Worm (Caenorhabditis elegans) whole organism, early embryonic: Measurements from ENCODE around the gene slc-25A29.

ENCODE experiments used
- B0310.2 ChIP-seq: sonication (generic microtip); optimal IDR thresholded peaks from 2 replicates; lab custom pipeline; 2016; ENCODE audit warnings: mild to moderate bottlenecking, missing genetic modification characterization, missing compliant biosample characterization
- F13C5.2 ChIP-seq: sonication (generic microtip); optimal IDR thresholded peaks from 2 replicates; lab custom pipeline; 2017; ENCODE audit warnings: mild to moderate bottlenecking, missing genetic modification characterization, inconsistent platforms, missing compliant biosample characterization
- aly-1 ChIP-seq: sonication (generic microtip); optimal IDR thresholded peaks from 2 replicates; lab custom pipeline; 2016; ENCODE audit warnings: missing genetic modification characterization, missing compliant biosample characterization
- ama-1 ChIP-seq: fragments of 150-350 bp; optimal IDR thresholded peaks from 2 replicates; lab custom pipeline; 2014
- ceh-36 ChIP-seq: sonication (generic microtip); optimal IDR thresholded peaks from 2 replicates; lab custom pipeline; 2016; ENCODE audit warnings: missing genetic modification characterization, inconsistent platforms, missing compliant biosample characterization
- ets-7 ChIP-seq: sonication (generic microtip); optimal IDR thresholded peaks from 2 replicates; lab custom pipeline; 2016; ENCODE audit warnings: missing genotype, missing genetic modification characterization, missing compliant biosample characterization
- flt-1 ChIP-seq: fragments of 200-800 bp; sonication (Bioruptor generic); IDR thresholded peaks from 2 replicates; pipeline ENCODE4 v1.3.6; 2022; ENCODE audit warnings: missing genetic modification characterization, missing compliant biosample characterization
- hmbx-1 ChIP-seq: sonication (generic microtip); optimal IDR thresholded peaks from 2 replicates; lab custom pipeline; 2016; ENCODE audit warnings: mild to moderate bottlenecking, missing genetic modification characterization, missing compliant biosample characterization
- pes-1 ChIP-seq: fragments of 200-800 bp; sonication (Bioruptor generic); IDR thresholded peaks from 2 replicates; pipeline ENCODE4 v1.3.6; 2022; ENCODE audit warnings: missing genetic modification reagents, missing genetic modification characterization, missing compliant biosample characterization
- scrt-1 ChIP-seq: fragments of 200-800 bp; sonication (Bioruptor generic); IDR thresholded peaks from 2 replicates; pipeline ENCODE4 v1.3.6; 2022; ENCODE audit warnings: missing genetic modification characterization, missing compliant biosample characterization
- sea-1 ChIP-seq: fragments of 200-800 bp; sonication (Bioruptor generic); conservative IDR thresholded peaks from 2 replicates; pipeline ENCODE4 v1.3.6; 2022; ENCODE audit warnings: missing genetic modification characterization, missing compliant biosample characterization
- tbx-11 ChIP-seq: fragments of 200-800 bp; sonication (Bioruptor generic); IDR thresholded peaks from 2 replicates; pipeline ENCODE4 v1.3.6; 2022; ENCODE audit warnings: missing genetic modification characterization, missing compliant biosample characterization
- tbx-37 ChIP-seq: fragments of 200-800 bp; sonication (Bioruptor generic); conservative IDR thresholded peaks from 2 replicates; pipeline ENCODE4 v1.3.6; 2022; ENCODE audit warnings: missing genetic modification reagents, missing genetic modification characterization, missing compliant biosample characterization
- tra-4 ChIP-seq: sonication (generic microtip); optimal IDR thresholded peaks from 2 replicates; lab custom pipeline; 2017; ENCODE audit warnings: missing genetic modification characterization, missing compliant biosample characterization

ce11 chrV:14683926-14684325 is 26.0 kb upstream of the slc-25A29 start:
- no peak for TF ChIP-seq ets-7
- no peak for TF ChIP-seq B0310.2 (tag; lab: Kevin White, UChicago)
- no peak for TF ChIP-seq ama-1 (lab: Kevin White, UChicago)
- no peak for TF ChIP-seq flt-1 (GFP tag; lab: Robert Waterston, UW)
- no peak for TF ChIP-seq tbx-11 (GFP tag; lab: Robert Waterston, UW)
- no peak for TF ChIP-seq pes-1
- no peak for TF ChIP-seq hmbx-1
- no peak for TF ChIP-seq scrt-1 (GFP tag; lab: Robert Waterston, UW)
- TF ChIP-seq aly-1 (tag; lab: Kevin White, UChicago) = no peak
- no peak for TF ChIP-seq tra-4 (tag; lab: Kevin White, UChicago)
- TF ChIP-seq tbx-37 (GFP tag; lab: Robert Waterston, UW) = no peak
- no peak for TF ChIP-seq ceh-36
- no peak for TF ChIP-seq sea-1 (GFP tag; lab: Robert Waterston, UW)
- TF ChIP-seq F13C5.2 (tag; lab: Kevin White, UChicago) = no peak
